Fruit fly (Drosophila melanogaster): ENCODE data around the gene stx.

stx gene

DNA sequence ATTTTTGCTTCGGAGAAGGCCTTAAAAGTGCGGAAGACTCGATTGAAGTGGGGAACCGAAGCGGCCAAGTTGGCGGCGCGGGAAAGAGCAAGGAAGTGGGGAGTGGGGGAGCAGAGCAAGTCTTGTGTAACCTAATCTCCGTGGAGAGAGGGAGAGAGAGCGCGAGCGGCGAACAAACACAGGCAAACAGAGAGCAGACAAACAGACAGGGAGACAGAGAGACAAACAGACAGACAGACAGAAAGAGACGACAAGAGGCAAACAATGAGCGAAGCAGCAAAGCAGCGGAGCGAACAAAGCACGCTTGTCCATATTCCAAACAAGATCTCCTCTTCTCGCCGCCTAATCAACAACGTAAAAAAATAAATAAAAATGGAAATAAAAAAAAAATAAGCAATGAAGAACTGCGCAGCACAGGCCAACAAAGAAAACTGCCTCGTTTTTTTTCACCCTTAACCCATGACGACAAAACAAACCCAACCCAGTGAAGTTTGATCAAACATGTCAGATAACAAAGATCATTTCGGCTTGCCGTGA lies 5.8 kb downstream of the stx start:
- TF ChIP-seq grn (GFP tag; optimal IDR thresholded peaks at IDR 0.05), result peak; percentile 82
- TF ChIP-seq lab (GFP tag; optimal IDR thresholded peaks at IDR 0.05), result peak; percentile 49
- no peak for TF ChIP-seq CG6689 (GFP tag; IDR thresholded peaks at IDR 0.05)
- peak; percentile 2 for TF ChIP-seq ATbp (GFP tag; optimal IDR thresholded peaks at IDR 0.05)
- TF ChIP-seq CG10147 (GFP tag; optimal IDR thresholded peaks at IDR 0.05), result no peak
- no peak for TF ChIP-seq CG17568 (GFP tag; optimal IDR thresholded peaks at IDR 0.05)
- TF ChIP-seq E2f2 (GFP tag; IDR thresholded peaks at IDR 0.05), result 0 out of 2 replicates have a peak, but pooled peaks have one; percentile 10
- peak in 1 of 2 experiments; percentile 19 for TF ChIP-seq Hr78 (GFP tag; optimal IDR thresholded peaks at IDR 0.05)
- peak in 1 of 2 experiments; percentile 99 for TF ChIP-seq Pdp1 (GFP tag; optimal IDR thresholded peaks at IDR 0.05)
- TF ChIP-seq CrebB (tag; optimal IDR thresholded peaks at IDR 0.05), result peak; percentile 19
- no peak for TF ChIP-seq CG1647 (GFP tag; optimal IDR thresholded peaks at IDR 0.05)
- TF ChIP-seq fd102C (GFP tag; optimal IDR thresholded peaks at IDR 0.05), result no peak
- TF ChIP-seq CG15696 (tag; optimal IDR thresholded peaks at IDR 0.05), result peak; percentile 9
- TF ChIP-seq wdn (GFP tag; IDR thresholded peaks at IDR 0.05), result no peak
- TF ChIP-seq CG17359 (tag; optimal IDR thresholded peaks at IDR 0.05), result peak; percentile 53
- no peak for TF ChIP-seq CG8765 (GFP tag; IDR thresholded peaks at IDR 0.05)
- TF ChIP-seq pros (GFP tag; optimal IDR thresholded peaks at IDR 0.05), result peak; percentile 64
- TF ChIP-seq HLHmδ (GFP tag; optimal IDR thresholded peaks at IDR 0.05), result peak; percentile 69
- peak; percentile 29 for TF ChIP-seq gsb-n (tag; optimal IDR thresholded peaks at IDR 0.05)
- peak; percentile 15 for TF ChIP-seq Deaf1 (tag; optimal IDR thresholded peaks at IDR 0.05)
- peak; percentile 11 for TF ChIP-seq CG1603 (tag; optimal IDR thresholded peaks at IDR 0.05)
- peak; percentile 12 for TF ChIP-seq CG11504 (tag; optimal IDR thresholded peaks at IDR 0.05)
- TF ChIP-seq Xrp1 (GFP tag; IDR thresholded peaks at IDR 0.05), result 0 out of 2 replicates have a peak, but pooled peaks have one; percentile 5
- TF ChIP-seq CoRest (tag; optimal IDR thresholded peaks at IDR 0.05), result no peak
- TF ChIP-seq so (GFP tag; IDR thresholded peaks at IDR 0.05), result peak; percentile 52; the same call in 2 of the 3 replicates
- TF ChIP-seq CG2712 (tag; optimal IDR thresholded peaks at IDR 0.05), result peak; percentile 13
- TF ChIP-seq Nf-YB (GFP tag; optimal IDR thresholded peaks at IDR 0.05), result no peak
- TF ChIP-seq CG2875 (GFP tag; optimal IDR thresholded peaks at IDR 0.05), result peak; percentile 35
- no peak for TF ChIP-seq gt (GFP tag; IDR thresholded peaks at IDR 0.05)
- peak; percentile 62 for TF ChIP-seq CG10543 (GFP tag; optimal IDR thresholded peaks at IDR 0.05)
- no peak for TF ChIP-seq ssp (GFP tag; IDR thresholded peaks at IDR 0.05)
- TF ChIP-seq sim (GFP tag; IDR thresholded peaks at IDR 0.05), result 0 out of 2 replicates have a peak, but pooled peaks have one; percentile 34
- no peak for TF ChIP-seq NC2α (GFP tag; optimal IDR thresholded peaks at IDR 0.05)
- peak; percentile 80 for TF ChIP-seq CG13624 (GFP tag; optimal IDR thresholded peaks at IDR 0.05)
- TF ChIP-seq lbe (GFP tag; optimal IDR thresholded peaks at IDR 0.05), result peak; percentile 31
- TF ChIP-seq CG34224 (GFP tag; IDR thresholded peaks at IDR 0.05; ENCODE audit: partially characterized antibody), result 0 out of 3 replicates have a peak, but pooled peaks have one; percentile 45
- 0 out of 2 replicates have a peak, but pooled peaks have one; percentile 33 for TF ChIP-seq Drgx (GFP tag; IDR thresholded peaks at IDR 0.05)
- peak; percentile 12; the same call in 1 of the 2 replicates for TF ChIP-seq CG13287 (GFP tag; IDR thresholded peaks at IDR 0.05; ENCODE audit: partially characterized antibody)
- TF ChIP-seq CG15011 (GFP tag; optimal IDR thresholded peaks at IDR 0.05), result peak; percentile 3
- no peak for TF ChIP-seq chm (GFP tag; IDR thresholded peaks at IDR 0.05)
- peak; percentile 36 for TF ChIP-seq Abd-B (GFP tag; optimal IDR thresholded peaks at IDR 0.05)
- TF ChIP-seq kni (GFP tag; optimal IDR thresholded peaks at IDR 0.05), result peak; percentile 57
- peak; percentile 39 for TF ChIP-seq abd-A (tag; optimal IDR thresholded peaks at IDR 0.05)
- TF ChIP-seq zfh1 (GFP tag; IDR thresholded peaks at IDR 0.05), result 0 out of 3 replicates have a peak, but pooled peaks have one; percentile 32
- TF ChIP-seq Usf (GFP tag; optimal IDR thresholded peaks at IDR 0.05), result no peak
- TF ChIP-seq CG32532 (GFP tag; IDR thresholded peaks at IDR 0.05), result peak; percentile 50
- TF ChIP-seq CG10366 (GFP tag; IDR thresholded peaks at IDR 0.05), result no peak
- TF ChIP-seq dm (GFP tag; optimal IDR thresholded peaks at IDR 0.05), result peak; percentile 19

Measured in whole organism, embryonic.